Fruit fly (Drosophila melanogaster) whole organism, pupa: ENCODE measurements around the gene GstD4.

Source experiments
- CG13204 ChIP-seq: fragments of 200-800 bp; sonication (Bioruptor generic); optimal IDR thresholded peaks from 2 replicates; lab custom pipeline; 2018; ENCODE audit warnings: missing biosample characterization, mild to moderate bottlenecking, missing genetic modification characterization, moderate library complexity
- CG14655 ChIP-seq: fragments of 200-800 bp; sonication (Bioruptor generic); optimal IDR thresholded peaks from 3 replicates; lab custom pipeline; 2017; ENCODE audit warnings: mild to moderate bottlenecking, missing biosample characterization, missing genetic modification reagents, missing genetic modification characterization
- CG17806 ChIP-seq: fragments of 200-800 bp; sonication (Bioruptor generic); optimal IDR thresholded peaks from 2 replicates; lab custom pipeline; 2018; ENCODE audit warnings: missing biosample characterization, mild to moderate bottlenecking, missing genetic modification characterization, moderate library complexity
- CG34367 ChIP-seq: fragments of 200-800 bp; sonication (Bioruptor generic); optimal IDR thresholded peaks from 2 replicates; lab custom pipeline; 2018; ENCODE audit warnings: missing biosample characterization, mild to moderate bottlenecking, missing genetic modification characterization
- CG8301 ChIP-seq: fragments of 200-800 bp; sonication (Bioruptor generic); optimal IDR thresholded peaks from 2 replicates; lab custom pipeline; 2018; ENCODE audit warnings: missing biosample characterization, mild to moderate bottlenecking, missing genetic modification characterization
- CG9948 ChIP-seq: fragments of 200-800 bp; sonication (Bioruptor generic); optimal IDR thresholded peaks from 2 replicates; lab custom pipeline; 2018; ENCODE audit warnings: missing biosample characterization, mild to moderate bottlenecking, missing genetic modification characterization, moderate library complexity
- D1 ChIP-seq: fragments of 200-800 bp; sonication (Bioruptor generic); optimal IDR thresholded peaks from 2 replicates; lab custom pipeline; 2018; ENCODE audit warnings: missing biosample characterization, mild to moderate bottlenecking, missing genetic modification characterization, moderate library complexity
- EcR ChIP-seq: fragments of 200-800 bp; sonication (Bioruptor generic); optimal IDR thresholded peaks from 3 replicates; lab custom pipeline; 2019; ENCODE audit warnings: missing biosample characterization, missing genetic modification characterization, mild to moderate bottlenecking, moderate library complexity, missing genetic modification reagents
- Pif1A ChIP-seq: fragments of 200-800 bp; sonication (Bioruptor generic); optimal IDR thresholded peaks from 3 replicates; lab custom pipeline; 2016; ENCODE audit warnings: missing biosample characterization, missing genetic modification characterization

DNA sequence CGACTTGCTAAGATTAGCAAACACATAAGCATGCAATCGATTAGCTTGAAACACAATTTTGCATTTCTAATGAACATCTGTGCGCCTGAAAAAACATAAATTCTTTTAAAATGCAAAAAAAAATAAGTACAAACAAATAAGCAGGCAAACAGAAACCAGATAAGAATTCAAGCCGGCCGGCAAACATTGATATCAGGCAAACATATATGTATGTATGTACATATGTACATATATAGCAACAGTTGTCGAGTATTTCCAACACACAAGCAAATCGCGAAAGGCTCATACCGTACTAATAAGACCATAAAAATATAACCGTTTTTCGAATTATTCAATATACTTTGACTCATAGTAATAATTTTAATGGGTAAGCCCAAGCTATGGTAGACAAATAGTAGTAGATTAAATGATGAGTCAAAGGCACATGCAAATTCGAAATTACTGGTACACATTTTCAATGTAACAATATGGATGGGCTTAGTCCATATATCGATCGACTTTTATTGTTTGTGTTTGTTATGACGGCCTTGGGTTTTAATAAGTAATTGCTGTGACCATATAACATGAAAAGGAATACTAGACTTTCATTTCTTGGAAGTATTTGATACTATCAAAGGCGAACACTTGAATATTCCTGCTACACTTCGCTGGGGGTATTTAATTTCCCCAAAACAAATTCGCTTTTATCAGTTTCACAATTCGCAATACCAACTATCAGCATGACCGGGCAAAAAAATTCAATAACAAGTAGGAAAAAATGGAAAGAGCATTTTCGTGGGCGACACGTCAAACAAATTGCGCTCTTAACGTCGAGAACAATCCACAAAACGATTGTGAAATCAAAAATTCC lies 3.9 kb upstream of the GstD4 start:
- no peak for TF ChIP-seq EcR (GFP tag; lab: Kevin White, UChicago)
- no peak for TF ChIP-seq CG17806 (tag; lab: Kevin White, UChicago)
- TF ChIP-seq CG34367: no peak
- no peak for TF ChIP-seq CG9948 (tag; lab: Kevin White, UChicago)
- no peak for TF ChIP-seq CG13204 (GFP tag; lab: Kevin White, UChicago)
- TF ChIP-seq D1: no peak
- TF ChIP-seq CG14655 (GFP tag; lab: Kevin White, UChicago): no peak
- no peak for TF ChIP-seq CG8301
- no peak for TF ChIP-seq Pif1A
